Worm (Caenorhabditis elegans) whole organism, L3 larva: Measurements from ENCODE around the gene C49F5.13.

Experiments
- aly-2 ChIP-seq: fragments of 150-350 bp; optimal IDR thresholded peaks from 2 replicates; lab custom pipeline; 2014; ENCODE audit warnings: missing biosample characterization, missing genetic modification characterization
- ceh-28 ChIP-seq: fragments of 150-350 bp; optimal IDR thresholded peaks from 2 replicates; lab custom pipeline; 2014; ENCODE audit warnings: missing biosample characterization, missing genetic modification reagents, missing genetic modification characterization
- daf-12 ChIP-seq: fragments of 150-350 bp; optimal IDR thresholded peaks from 2 replicates; lab custom pipeline; 2014; ENCODE audit warnings: missing biosample characterization, missing genetic modification reagents, missing genetic modification characterization
- fos-1 ChIP-seq: fragments of 150-350 bp; optimal IDR thresholded peaks from 2 replicates; lab custom pipeline; 2014; ENCODE audit warnings: missing biosample characterization, missing genetic modification characterization
- mdl-1 ChIP-seq: fragments of 150-350 bp; optimal IDR thresholded peaks from 2 replicates; lab custom pipeline; 2014; ENCODE audit warnings: missing biosample characterization, missing genetic modification characterization
- nhr-11 ChIP-seq: fragments of 150-350 bp; optimal IDR thresholded peaks from 2 replicates; lab custom pipeline; 2014; ENCODE audit warnings: missing biosample characterization, missing genetic modification characterization
- nhr-23 ChIP-seq: fragments of 150-350 bp; optimal IDR thresholded peaks from 2 replicates; lab custom pipeline; 2014; ENCODE audit warnings: missing biosample characterization, missing genetic modification reagents, missing genetic modification characterization
- nhr-76 ChIP-seq: fragments of 150-350 bp; sonication (generic microtip); optimal IDR thresholded peaks from 5 replicates; lab custom pipeline; 2014; ENCODE audit warnings: missing biosample characterization, missing genetic modification characterization
- nhr-77 ChIP-seq: fragments of 150-350 bp; optimal IDR thresholded peaks from 2 replicates; lab custom pipeline; 2014; ENCODE audit warnings: missing biosample characterization, missing genetic modification characterization

DNA sequence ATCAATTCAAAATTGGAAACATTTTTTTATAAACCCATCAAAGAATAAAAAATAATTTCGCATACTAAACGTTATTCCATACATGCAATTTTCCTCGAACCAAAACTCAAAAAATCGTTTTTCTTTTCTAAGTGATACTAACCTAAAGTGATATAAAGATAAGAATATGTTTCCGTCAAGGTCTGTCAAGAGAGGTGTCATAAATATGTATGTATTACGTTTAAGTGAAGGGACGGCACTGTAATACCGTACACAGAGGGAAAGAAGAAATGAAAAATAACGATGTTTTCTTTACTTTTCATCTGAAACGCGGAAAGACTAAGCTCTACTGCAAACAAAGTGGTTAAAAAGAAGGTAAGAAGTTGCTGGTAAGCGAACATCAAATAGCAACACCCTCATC lies 45.3 kb downstream of the C49F5.13 start:
- TF ChIP-seq nhr-76 (tag; lab: Kevin White, UChicago) (no peak), aly-2 (tag; lab: Kevin White, UChicago) (no peak), nhr-23 (no peak), mdl-1 (tag; lab: Kevin White, UChicago) (no peak), ceh-28 (tag; lab: Kevin White, UChicago) (no peak), nhr-77 (tag; lab: Kevin White, UChicago) (no peak), nhr-11 (tag; lab: Kevin White, UChicago) (no peak), fos-1 (tag; lab: Kevin White, UChicago) (no peak), daf-12 (tag; lab: Kevin White, UChicago) (no peak)
